Worm (Caenorhabditis elegans) whole organism, L4/young adult: Measurements from ENCODE around the gene T28A8.2.

ENCODE experiments used
- W03F9.2 ChIP-seq: fragments of 150-350 bp; optimal IDR thresholded peaks from 2 replicates; lab custom pipeline; 2014; ENCODE audit warnings: missing biosample characterization, missing genetic modification characterization
- dao-5 ChIP-seq: sonication (generic microtip); optimal IDR thresholded peaks from 2 replicates; lab custom pipeline; 2016; ENCODE audit warnings: missing genotype, missing genetic modification characterization, moderate library complexity, missing compliant biosample characterization
- him-1 ChIP-seq: sonication (generic microtip); optimal IDR thresholded peaks from 2 replicates; lab custom pipeline; 2016; ENCODE audit warnings: missing genotype, missing genetic modification reagents, missing genetic modification characterization, missing compliant biosample characterization

DNA sequence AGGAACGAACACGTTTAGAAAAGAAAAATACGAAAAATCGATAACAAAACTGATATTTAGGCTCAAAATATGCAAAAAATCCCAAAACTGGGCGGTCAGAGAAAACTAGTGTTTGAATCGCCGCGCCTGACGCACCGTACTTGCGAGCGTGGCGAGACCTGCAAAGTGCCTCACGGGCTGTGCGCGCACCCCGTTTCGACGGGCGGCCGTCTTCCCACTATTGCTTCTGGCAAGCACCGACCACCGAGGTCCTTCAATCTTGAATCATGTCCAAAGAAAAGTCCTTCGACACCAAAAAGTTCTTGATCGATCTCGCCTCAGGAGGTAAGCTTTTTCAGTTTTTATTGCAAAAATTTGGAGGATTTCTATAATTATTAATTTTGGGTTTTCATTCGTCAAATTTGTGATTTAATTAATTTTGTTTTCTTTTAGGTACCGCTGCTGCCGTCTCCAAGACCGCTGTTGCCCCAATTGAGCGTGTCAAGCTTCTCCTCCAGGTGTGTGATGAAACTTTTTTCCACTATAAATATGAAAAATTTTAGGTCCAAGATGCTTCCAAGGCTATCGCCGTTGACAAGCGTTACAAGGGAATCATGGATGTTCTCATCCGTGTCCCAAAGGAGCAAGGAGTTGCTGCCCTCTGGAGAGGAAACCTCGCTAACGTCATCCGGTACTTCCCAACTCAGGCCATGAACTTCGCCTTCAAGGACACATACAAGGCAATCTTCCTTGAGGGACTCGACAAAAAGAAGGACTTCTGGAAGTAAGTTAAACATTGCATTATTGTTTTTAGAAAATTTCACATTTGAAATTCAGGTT is 32.3 kb downstream of the T28A8.2 start, which contains the start of gene ant-1.1:
- TF ChIP-seq W03F9.2 (tag; lab: Kevin White, UChicago) (peak; percentile 88), him-1 (tag; lab: Kevin White, UChicago) (peak; percentile 38), dao-5 (tag; lab: Kevin White, UChicago) (no peak)
